Fruit fly (Drosophila melanogaster): ENCODE measurements around the gene CG7886.
A peak's percentile ranks its signal among the peaks of the same experiment; 100 is the strongest.

CG7886 gene

dm6 chr3R:14674762-14675161 lies 32.4 kb upstream of the CG7886 start (continued):
- TF ChIP-seq CG1621 (tag; optimal IDR thresholded peaks at IDR 0.05) (peak; percentile 53), svp (GFP tag) (peak; percentile 90), CG7368 (GFP tag; optimal IDR thresholded peaks at IDR 0.05) (peak; percentile 27), Hr38 (GFP tag; optimal IDR thresholded peaks at IDR 0.05) (no peak), CG10669 (GFP tag; optimal IDR thresholded peaks at IDR 0.05) (peak; percentile 64), fkh (GFP tag; optimal IDR thresholded peaks at IDR 0.05) (peak; percentile 19), CG32006 (GFP tag; optimal IDR thresholded peaks at IDR 0.05) (peak; percentile 62), CG8319 (GFP tag; optimal IDR thresholded peaks at IDR 0.05) (peak; percentile 30), Sox14 (GFP tag; optimal IDR thresholded peaks at IDR 0.05) (peak; percentile 43), Hr4 (GFP tag; optimal IDR thresholded peaks at IDR 0.05) (peak; percentile 50), CG34406 (GFP tag; optimal IDR thresholded peaks at IDR 0.05) (peak; percentile 55), Ets21C (GFP tag; optimal IDR thresholded peaks at IDR 0.05) (peak; percentile 8), CG3919 (GFP tag; optimal IDR thresholded peaks at IDR 0.05) (peak; percentile 62), Hr39 (GFP tag; optimal IDR thresholded peaks at IDR 0.05) (peak; percentile 60), CG6163 (GFP tag; IDR thresholded peaks at IDR 0.05) (peak; percentile 78), lz (GFP tag; optimal IDR thresholded peaks at IDR 0.05) (peak; percentile 50), CG31627 (GFP tag; optimal IDR thresholded peaks at IDR 0.05) (peak; percentile 55), ss (GFP tag; optimal IDR thresholded peaks at IDR 0.05) (no peak), net (GFP tag; optimal IDR thresholded peaks at IDR 0.05) (peak; percentile 55), CG4318 (GFP tag; optimal IDR thresholded peaks at IDR 0.05) (no peak), pdm3 (GFP tag; optimal IDR thresholded peaks at IDR 0.05) (peak; percentile 60), cyc (GFP tag; optimal IDR thresholded peaks at IDR 0.05) (peak; percentile 50), eg (GFP tag; IDR thresholded peaks at IDR 0.05) (peak; percentile 82), CG6808 (GFP tag; optimal IDR thresholded peaks at IDR 0.05) (peak; percentile 31), OdsH (GFP tag; optimal IDR thresholded peaks at IDR 0.05) (peak; percentile 62), Sox102F (GFP tag; optimal IDR thresholded peaks at IDR 0.05) (peak; percentile 69), Smox (GFP tag; optimal IDR thresholded peaks at IDR 0.05) (peak; percentile 66), Eip78C (GFP tag) (peak; percentile 96), CG6854 (GFP tag; optimal IDR thresholded peaks at IDR 0.05) (no peak)

DNA sequence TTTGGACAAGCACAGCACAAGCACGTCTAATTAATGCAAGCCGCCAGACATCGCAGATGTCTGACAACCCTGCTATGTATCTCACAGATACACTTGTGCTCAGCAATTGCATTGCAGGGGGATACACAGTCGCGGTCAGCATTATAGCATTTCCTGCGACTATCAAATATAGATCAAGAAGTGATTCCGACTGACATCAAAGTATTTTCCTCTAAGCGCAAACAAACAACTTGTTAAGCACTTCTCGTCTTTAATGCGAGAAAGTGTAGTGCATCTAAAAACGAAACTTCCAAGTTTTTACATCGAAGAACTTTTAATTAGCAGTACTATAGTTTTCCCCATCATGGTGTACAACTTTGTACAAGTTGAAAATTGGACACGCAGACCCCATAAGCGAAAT lies 30.6 kb upstream of the CG7886 start:
- TF ChIP-seq CG3919 (GFP tag; optimal IDR thresholded peaks at IDR 0.05): peak; percentile 57
- peak; percentile 33 for TF ChIP-seq CG11762 (GFP tag; optimal IDR thresholded peaks at IDR 0.05; ENCODE audit: insufficient read depth)
- no peak for TF ChIP-seq Eip93F (GFP tag; optimal IDR thresholded peaks at IDR 0.05)
- no peak for TF ChIP-seq CG8319 (GFP tag; optimal IDR thresholded peaks at IDR 0.05)
- TF ChIP-seq OdsH (GFP tag; optimal IDR thresholded peaks at IDR 0.05): peak; percentile 50
- TF ChIP-seq Eip78C (GFP tag): peak; percentile 95
- no peak for TF ChIP-seq pdm3 (GFP tag; optimal IDR thresholded peaks at IDR 0.05)
- peak; percentile 64 for TF ChIP-seq CG31627 (GFP tag; optimal IDR thresholded peaks at IDR 0.05)
- no peak for TF ChIP-seq vri (GFP tag; optimal IDR thresholded peaks at IDR 0.05)
- no peak for TF ChIP-seq CG6854 (GFP tag; optimal IDR thresholded peaks at IDR 0.05)
- TF ChIP-seq CG11902 (GFP tag; optimal IDR thresholded peaks at IDR 0.05): no peak
- TF ChIP-seq CG32006 (GFP tag; optimal IDR thresholded peaks at IDR 0.05): no peak
- peak; percentile 55 for TF ChIP-seq spab (GFP tag; optimal IDR thresholded peaks at IDR 0.05)
- no peak for TF ChIP-seq Sox102F (GFP tag; optimal IDR thresholded peaks at IDR 0.05)
- no peak for TF ChIP-seq Hr4 (GFP tag; optimal IDR thresholded peaks at IDR 0.05)
- no peak for TF ChIP-seq Met (GFP tag; optimal IDR thresholded peaks at IDR 0.05)
- TF ChIP-seq net (GFP tag; optimal IDR thresholded peaks at IDR 0.05): peak; percentile 57
- TF ChIP-seq fd85E (GFP tag; optimal IDR thresholded peaks at IDR 0.05): no peak
- TF ChIP-seq CG7368 (GFP tag; optimal IDR thresholded peaks at IDR 0.05): peak; percentile 35
- no peak for TF ChIP-seq CG10669 (GFP tag; optimal IDR thresholded peaks at IDR 0.05)
- peak; percentile 79 for TF ChIP-seq Ets96B (tag; optimal IDR thresholded peaks at IDR 0.05)
- no peak for TF ChIP-seq CG6276 (GFP tag; optimal IDR thresholded peaks at IDR 0.05)
- TF ChIP-seq CG3032 (tag; optimal IDR thresholded peaks at IDR 0.05): peak; percentile 65
- no peak for TF ChIP-seq Blimp-1 (GFP tag; optimal IDR thresholded peaks at IDR 0.05)
- TF ChIP-seq CG16779 (tag; optimal IDR thresholded peaks at IDR 0.05): no peak
- peak; percentile 56 to 73 for TF ChIP-seq ss (GFP tag; optimal IDR thresholded peaks at IDR 0.05)
- TF ChIP-seq cyc (GFP tag; optimal IDR thresholded peaks at IDR 0.05): peak; percentile 18
- peak; percentile 29 for TF ChIP-seq CG34406 (GFP tag; optimal IDR thresholded peaks at IDR 0.05)
- TF ChIP-seq acj6 (GFP tag; optimal IDR thresholded peaks at IDR 0.05): no peak
- no peak for TF ChIP-seq CG4318 (GFP tag; optimal IDR thresholded peaks at IDR 0.05)
- TF ChIP-seq CG15336 (GFP tag; IDR thresholded peaks at IDR 0.05): peak; percentile 67
- TF ChIP-seq topi (GFP tag; optimal IDR thresholded peaks at IDR 0.05): peak; percentile 59
- TF ChIP-seq CG1621 (tag; optimal IDR thresholded peaks at IDR 0.05): peak; percentile 65
- peak; percentile 28 for TF ChIP-seq Sox15 (GFP tag; optimal IDR thresholded peaks at IDR 0.05)
- no peak for TF ChIP-seq CG11294 (GFP tag; IDR thresholded peaks at IDR 0.05)
- peak; percentile 93 for TF ChIP-seq dsx (GFP tag; optimal IDR thresholded peaks at IDR 0.05; ENCODE audit: poor library complexity, severe bottlenecking)
- no peak for TF ChIP-seq eg (GFP tag; IDR thresholded peaks at IDR 0.05)
- TF ChIP-seq achi (GFP tag; optimal IDR thresholded peaks at IDR 0.05): peak; percentile 56

Measured in whole organism, prepupa.